Worm (Caenorhabditis elegans): ENCODE data around the gene mrpl-46.

ce11 chrIV:829107-829506, 28.5 kb downstream of the mrpl-46 start:
- no peak for TF ChIP-seq him-1 (tag; optimal IDR thresholded peaks at IDR 0.05)
- no peak for TF ChIP-seq dao-5 (tag; optimal IDR thresholded peaks at IDR 0.05)
- TF ChIP-seq W03F9.2 (tag; optimal IDR thresholded peaks at IDR 0.05) = no peak

All from whole organism, L4/young adult.